In the genomic region with DNA sequence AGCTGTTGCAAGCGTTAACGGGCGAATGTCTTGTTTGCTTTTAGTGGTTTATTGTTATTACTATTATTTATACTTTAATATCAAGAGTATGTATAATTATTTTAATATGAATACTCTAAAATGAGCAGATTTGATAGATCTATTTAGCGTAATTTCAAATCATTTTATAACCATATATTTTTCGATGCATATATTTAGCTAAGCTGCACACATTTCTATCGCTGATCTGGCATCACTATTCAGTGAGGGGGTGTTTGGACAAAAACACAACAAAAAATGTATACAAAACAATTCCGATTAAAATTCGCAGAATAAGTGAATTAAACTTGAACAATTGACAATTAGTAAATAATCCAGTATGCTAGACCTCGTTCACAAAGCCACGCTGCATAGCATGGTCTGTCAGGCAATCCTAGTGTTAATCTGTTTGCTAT, we compare ENCODE assay signal across 1 fruit fly cellular context.
TF ChIP-seq lines count a peak whose summit lies in the region.

A gene (minus strand): TSS at position 3 of the 434 bp plus-strand sequence.
A gene (plus strand): TSS at position 233 of the 434 bp plus-strand sequence.

TF ChIP-seq in whole organism, embryonic, 481 proteins besides CTCF, POLR2A, EP300 and RAD21 (continued from another document):
- TF ChIP-seq CG1603 (tag; optimal IDR thresholded peaks at IDR 0.05; lab: Kevin White, UChicago) (peak; percentile 43), tll (GFP tag; optimal IDR thresholded peaks at IDR 0.05; lab: Kevin White, UChicago) (no peak), CG3847 (GFP tag; IDR thresholded peaks at IDR 0.05; lab: Robert Waterston, UW) (no peak), ken (GFP tag; IDR thresholded peaks at IDR 0.05; lab: Robert Waterston, UW) (no peak), CG2712 (tag; optimal IDR thresholded peaks at IDR 0.05; lab: Kevin White, UChicago) (peak; percentile 66), Oli (tag; optimal IDR thresholded peaks at IDR 0.05; lab: Kevin White, UChicago) (no peak), Poxn (GFP tag; IDR thresholded peaks at IDR 0.05; lab: Robert Waterston, UW) (no peak), CG9817 (tag; optimal IDR thresholded peaks at IDR 0.05; lab: Kevin White, UChicago) (peak; percentile 53), CG34376 (GFP tag; optimal IDR thresholded peaks at IDR 0.05; lab: Kevin White, UChicago) (peak; percentile 15), BtbVII (GFP tag; optimal IDR thresholded peaks at IDR 0.05; lab: Kevin White, UChicago) (peak; percentile 7), mirr (GFP tag; optimal IDR thresholded peaks at IDR 0.05; lab: Kevin White, UChicago) (no peak), Fer2 (tag; optimal IDR thresholded peaks at IDR 0.05; lab: Kevin White, UChicago) (peak; percentile 17), Xbp1 (GFP tag; optimal IDR thresholded peaks at IDR 0.05; lab: Kevin White, UChicago) (peak; percentile 27), corto (GFP tag; optimal IDR thresholded peaks at IDR 0.05; lab: Kevin White, UChicago) (no peak), pzg (GFP tag; optimal IDR thresholded peaks at IDR 0.05; lab: Kevin White, UChicago) (peak; percentile 37), CG8478 (optimal IDR thresholded peaks at IDR 0.05; lab: Kevin White, UChicago) (no peak), Hey (tag; optimal IDR thresholded peaks at IDR 0.05; lab: Kevin White, UChicago) (no peak), CG15696 (tag; optimal IDR thresholded peaks at IDR 0.05; lab: Kevin White, UChicago) (peak; percentile 47), mam (GFP tag; optimal IDR thresholded peaks at IDR 0.05; lab: Kevin White, UChicago) (no peak), Dek (tag; optimal IDR thresholded peaks at IDR 0.05; lab: Kevin White, UChicago) (no peak), CG1832 (GFP tag; optimal IDR thresholded peaks at IDR 0.05; lab: Kevin White, UChicago) (no peak), CG3838 (GFP tag; optimal IDR thresholded peaks at IDR 0.05; lab: Kevin White, UChicago) (no peak), schlank (tag; optimal IDR thresholded peaks at IDR 0.05; lab: Kevin White, UChicago) (no peak), z (GFP tag; IDR thresholded peaks at IDR 0.05; lab: Robert Waterston, UW) (no peak), gce (GFP tag; IDR thresholded peaks at IDR 0.05; lab: Robert Waterston, UW) (no peak), NC2β (GFP tag; optimal IDR thresholded peaks at IDR 0.05; lab: Kevin White, UChicago) (no peak), Awh (GFP tag; IDR thresholded peaks at IDR 0.05; lab: Robert Waterston, UW) (no peak), Abd-B (GFP tag; optimal IDR thresholded peaks at IDR 0.05; lab: Kevin White, UChicago) (no peak), hth (optimal IDR thresholded peaks at IDR 0.05; lab: Kevin White, UChicago) (no peak), CG14014 (GFP tag; IDR thresholded peaks at IDR 0.05; lab: Robert Waterston, UW) (no peak), CrebB (tag; optimal IDR thresholded peaks at IDR 0.05; lab: Kevin White, UChicago) (no peak), twi (tag; optimal IDR thresholded peaks at IDR 0.05; lab: Kevin White, UChicago) (peak; percentile 44), dpn (GFP tag; optimal IDR thresholded peaks at IDR 0.05; lab: Kevin White, UChicago) (peak in 1 of 2 experiments; percentile 28), CG13296 (GFP tag; optimal IDR thresholded peaks at IDR 0.05; lab: Kevin White, UChicago) (peak; percentile 12), Ets65A (GFP tag; lab: Kevin White, UChicago) (peak; percentile 69), kni (GFP tag; optimal IDR thresholded peaks at IDR 0.05; lab: Kevin White, UChicago) (peak; percentile 99), Six4 (GFP tag; optimal IDR thresholded peaks at IDR 0.05; lab: Kevin White, UChicago) (no peak), fd96Cb (tag; optimal IDR thresholded peaks at IDR 0.05; lab: Kevin White, UChicago) (no peak), usp (GFP tag; optimal IDR thresholded peaks at IDR 0.05; lab: Kevin White, UChicago) (no peak), CG14965 (GFP tag; optimal IDR thresholded peaks at IDR 0.05; lab: Kevin White, UChicago; ENCODE audit: borderline replicate concordance) (no peak), Hr3 (GFP tag; optimal IDR thresholded peaks at IDR 0.05; lab: Kevin White, UChicago) (peak; percentile 44), CG33557 (GFP tag; optimal IDR thresholded peaks at IDR 0.05; lab: Kevin White, UChicago) (peak; percentile 34), nmo (GFP tag; optimal IDR thresholded peaks at IDR 0.05; lab: Kevin White, UChicago) (peak; percentile 52), CG8924 (tag; optimal IDR thresholded peaks at IDR 0.05; lab: Kevin White, UChicago) (peak; percentile 49), CG31441 (GFP tag; IDR thresholded peaks at IDR 0.05; lab: Robert Waterston, UW) (peak; percentile 49; the same call in 1 of the 2 replicates), aop (GFP tag; IDR thresholded peaks at IDR 0.05; lab: Robert Waterston, UW) (no peak), MESR4 (GFP tag; optimal IDR thresholded peaks at IDR 0.05; lab: Kevin White, UChicago) (peak; percentile 32), CG2678 (tag; optimal IDR thresholded peaks at IDR 0.05; lab: Kevin White, UChicago) (peak; percentile 64), ash1 (GFP tag; optimal IDR thresholded peaks at IDR 0.05; lab: Kevin White, UChicago) (no peak), NfI (GFP tag; optimal IDR thresholded peaks at IDR 0.05; lab: Kevin White, UChicago) (peak; percentile 3), emc (GFP tag; optimal IDR thresholded peaks at IDR 0.05; lab: Kevin White, UChicago) (no peak), Med (GFP tag; lab: Kevin White, UChicago) (peak; percentile 76), CG12071 (GFP tag; optimal IDR thresholded peaks at IDR 0.05; lab: Kevin White, UChicago) (no peak), ase (GFP tag; IDR thresholded peaks at IDR 0.05; lab: Robert Waterston, UW) (peak; percentile 37; the same call in 1 of the 3 replicates)
TF ChIP-seq in whole organism, embryonic: peak in this region for 127.
